Worm (Caenorhabditis elegans): Measurements from ENCODE around the gene Y54F10BM.9.
A peak's percentile ranks its signal among the peaks of the same experiment; 100 is the strongest.

Y54F10BM.9 gene

DNA sequence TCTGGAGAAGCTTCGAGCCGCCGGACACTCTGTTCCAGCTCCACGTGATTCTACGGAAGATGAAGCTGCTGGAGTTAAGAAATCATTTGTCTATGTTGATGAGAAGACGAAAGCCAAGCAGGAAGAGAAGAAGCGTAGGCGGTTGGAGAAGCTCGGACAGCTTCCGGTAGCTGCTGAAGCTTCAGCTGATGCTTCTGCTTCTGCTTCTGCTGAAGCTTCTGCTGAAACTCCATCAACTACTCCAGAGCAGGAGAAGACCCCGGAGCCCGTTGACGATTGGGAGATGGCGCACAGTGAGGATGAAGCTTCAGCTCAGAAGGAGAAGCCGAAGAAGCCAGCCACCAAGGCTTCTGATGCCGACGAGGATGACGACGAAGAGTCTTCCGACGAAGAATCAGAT is 11.7 kb upstream of the Y54F10BM.9 start:
- TF ChIP-seq fos-1 (tag; optimal IDR thresholded peaks at IDR 0.05) = no peak
- no peak for TF ChIP-seq unc-55 (GFP tag; optimal IDR thresholded peaks at IDR 0.05)
- TF ChIP-seq skn-1 (tag; optimal IDR thresholded peaks at IDR 0.05) = no peak
- no peak for TF ChIP-seq nhr-129 (tag; optimal IDR thresholded peaks at IDR 0.05)
- TF ChIP-seq zag-1 (tag; optimal IDR thresholded peaks at IDR 0.05) = no peak
- no peak for TF ChIP-seq nhr-11 (tag; optimal IDR thresholded peaks at IDR 0.05)
- no peak for TF ChIP-seq peb-1 (tag; optimal IDR thresholded peaks at IDR 0.05)
- no peak for TF ChIP-seq ztf-4 (tag; optimal IDR thresholded peaks at IDR 0.05)
- TF ChIP-seq lin-39 (tag; optimal IDR thresholded peaks at IDR 0.05) = no peak
- TF ChIP-seq C34F6.9 (tag; optimal IDR thresholded peaks at IDR 0.05) = no peak
- TF ChIP-seq dmd-4 (tag; optimal IDR thresholded peaks at IDR 0.05) = no peak
- no peak for TF ChIP-seq unc-39 (tag; optimal IDR thresholded peaks at IDR 0.05)
- no peak for TF ChIP-seq elt-3 (tag; optimal IDR thresholded peaks at IDR 0.05)

DNA sequence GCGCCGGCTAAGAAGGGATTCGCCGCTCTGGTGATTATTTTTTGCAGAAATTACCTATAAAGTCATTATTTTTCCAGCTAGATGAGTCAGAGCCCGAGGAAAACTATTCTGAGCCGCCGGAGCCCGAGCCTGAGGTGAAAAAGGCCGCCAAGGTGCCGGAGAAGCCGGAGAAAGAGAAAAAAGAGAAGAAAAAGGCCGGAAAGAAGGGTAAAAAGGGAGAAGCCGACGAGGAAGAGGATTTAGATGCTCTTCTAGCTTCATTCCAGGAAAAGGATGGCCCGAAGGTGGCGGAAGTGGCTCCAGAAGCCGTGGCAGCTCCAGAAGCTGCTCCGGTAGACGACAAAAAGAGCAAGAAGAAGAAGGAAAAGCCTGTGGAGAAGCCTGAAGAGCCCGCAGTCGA is 10.0 kb upstream of the Y54F10BM.9 start:
- no peak for TF ChIP-seq lsy-2 (tag; optimal IDR thresholded peaks at IDR 0.05)
- TF ChIP-seq sem-4 (tag; optimal IDR thresholded peaks at IDR 0.05) = no peak
- TF ChIP-seq peb-1 (tag; optimal IDR thresholded peaks at IDR 0.05) = no peak
- no peak for TF ChIP-seq nhr-77 (tag; optimal IDR thresholded peaks at IDR 0.05)

- TF ChIP-seq unc-62 (GFP tag; optimal IDR thresholded peaks at IDR 0.05) = no peak
- no peak for TF ChIP-seq ZK546.5 (tag; optimal IDR thresholded peaks at IDR 0.05)
- TF ChIP-seq nhr-6 (tag; optimal IDR thresholded peaks at IDR 0.05) = no peak
- no peak for TF ChIP-seq nhr-11 (tag; optimal IDR thresholded peaks at IDR 0.05)
- no peak for TF ChIP-seq mdl-1 (tag; optimal IDR thresholded peaks at IDR 0.05)
- TF ChIP-seq gmeb-1 (tag; optimal IDR thresholded peaks at IDR 0.05) = peak; percentile 23
- no peak for TF ChIP-seq elt-1 (tag; optimal IDR thresholded peaks at IDR 0.05)
- no peak for TF ChIP-seq sma-3 (GFP tag; optimal IDR thresholded peaks at IDR 0.05)
- TF ChIP-seq ceh-16 (tag; optimal IDR thresholded peaks at IDR 0.05) = no peak
- no peak for TF ChIP-seq sem-4 (tag; optimal IDR thresholded peaks at IDR 0.05)
- no peak for TF ChIP-seq zag-1 (tag; optimal IDR thresholded peaks at IDR 0.05)
- no peak for TF ChIP-seq aly-2 (tag; optimal IDR thresholded peaks at IDR 0.05)
- no peak for TF ChIP-seq nhr-129 (tag; optimal IDR thresholded peaks at IDR 0.05)
- TF ChIP-seq nhr-237 (tag; optimal IDR thresholded peaks at IDR 0.05) = no peak
- no peak for TF ChIP-seq alr-1 (tag; optimal IDR thresholded peaks at IDR 0.05)
- TF ChIP-seq lsy-2 (tag; optimal IDR thresholded peaks at IDR 0.05) = peak; percentile 18 to 46
- TF ChIP-seq ztf-11 (tag; optimal IDR thresholded peaks at IDR 0.05) = no peak
- TF ChIP-seq ztf-1 (GFP tag; conservative IDR thresholded peaks at IDR 0.05) = no peak
- TF ChIP-seq lin-39 (tag; optimal IDR thresholded peaks at IDR 0.05) = no peak
- TF ChIP-seq unc-55 (GFP tag; optimal IDR thresholded peaks at IDR 0.05) = peak; percentile 47
- TF ChIP-seq nhr-10 (tag; optimal IDR thresholded peaks at IDR 0.05) = no peak
- no peak for TF ChIP-seq blmp-1 (tag; optimal IDR thresholded peaks at IDR 0.05; ENCODE audit: insufficient read depth)
- TF ChIP-seq mbf-1 (tag; optimal IDR thresholded peaks at IDR 0.05) = no peak
- TF ChIP-seq C34F6.9 (tag; optimal IDR thresholded peaks at IDR 0.05) = peak; percentile 25
- TF ChIP-seq skn-1 (tag; optimal IDR thresholded peaks at IDR 0.05) = no peak
- no peak for TF ChIP-seq nhr-12 (tag; optimal IDR thresholded peaks at IDR 0.05)
- peak; percentile 5 for TF ChIP-seq lin-13 (GFP tag; optimal IDR thresholded peaks at IDR 0.05)
These were observed 9.3 kb upstream of the Y54F10BM.9 start, which contains the start of the genes fbxa-66 and iffb-1 for ce11 chrIII:2313985-2314494. TSS of gene fbxa-66 (minus strand) at chrIII:2314035. TSS of gene iffb-1 (plus strand) at chrIII:2314436.

- TF ChIP-seq C34F6.9 (tag; optimal IDR thresholded peaks at IDR 0.05) = no peak
- TF ChIP-seq blmp-1 (tag; optimal IDR thresholded peaks at IDR 0.05; ENCODE audit: insufficient read depth) = no peak
- no peak for TF ChIP-seq sma-9 (GFP tag; optimal IDR thresholded peaks at IDR 0.05)
- no peak for TF ChIP-seq sma-9 (tag; optimal IDR thresholded peaks at IDR 0.05)
- TF ChIP-seq R02D3.7 (tag; optimal IDR thresholded peaks at IDR 0.05) = no peak
- no peak for TF ChIP-seq unc-62 (GFP tag; optimal IDR thresholded peaks at IDR 0.05)
- TF ChIP-seq sem-4 (tag; optimal IDR thresholded peaks at IDR 0.05) = no peak
- no peak for TF ChIP-seq lsy-2 (tag; optimal IDR thresholded peaks at IDR 0.05)
- no peak for TF ChIP-seq nhr-6 (tag; optimal IDR thresholded peaks at IDR 0.05)
- no peak for TF ChIP-seq skn-1 (tag; optimal IDR thresholded peaks at IDR 0.05)
- TF ChIP-seq mbf-1 (tag; optimal IDR thresholded peaks at IDR 0.05) = no peak
- no peak for TF ChIP-seq ztf-4 (tag; optimal IDR thresholded peaks at IDR 0.05)
- no peak for TF ChIP-seq ztf-11 (tag; optimal IDR thresholded peaks at IDR 0.05)
- TF ChIP-seq crh-2 (tag; optimal IDR thresholded peaks at IDR 0.05) = no peak
- TF ChIP-seq unc-55 (GFP tag; optimal IDR thresholded peaks at IDR 0.05) = no peak
- TF ChIP-seq sma-3 (GFP tag; optimal IDR thresholded peaks at IDR 0.05) = no peak
- TF ChIP-seq nhr-237 (tag; optimal IDR thresholded peaks at IDR 0.05) = no peak
- no peak for TF ChIP-seq egl-27 (tag; optimal IDR thresholded peaks at IDR 0.05)
These were observed 6.3 kb upstream of the Y54F10BM.9 start for ce11 chrIII:2310996-2311395.
